Worm (Caenorhabditis elegans) whole organism, early embryonic: ENCODE measurements around the gene H25K10.2.

Experiments used
- aly-1 ChIP-seq: sonication (generic microtip); optimal IDR thresholded peaks from 2 replicates; lab custom pipeline; 2016; ENCODE audit warnings: missing genetic modification characterization, missing compliant biosample characterization
- ama-1 ChIP-seq: fragments of 150-350 bp; optimal IDR thresholded peaks from 2 replicates; lab custom pipeline; 2014
- ceh-36 ChIP-seq: sonication (generic microtip); optimal IDR thresholded peaks from 2 replicates; lab custom pipeline; 2016; ENCODE audit warnings: missing genetic modification characterization, inconsistent platforms, missing compliant biosample characterization
- ets-7 ChIP-seq: sonication (generic microtip); optimal IDR thresholded peaks from 2 replicates; lab custom pipeline; 2016; ENCODE audit warnings: missing genotype, missing genetic modification characterization, missing compliant biosample characterization
- flt-1 ChIP-seq: fragments of 200-800 bp; sonication (Bioruptor generic); IDR thresholded peaks from 2 replicates; pipeline ENCODE4 v1.3.6; 2022; ENCODE audit warnings: missing genetic modification characterization, missing compliant biosample characterization
- hmg-4 ChIP-seq: fragments of 200-800 bp; sonication (Bioruptor generic); optimal IDR thresholded peaks from 2 replicates; lab custom pipeline; 2018; ENCODE audit warnings: mild to moderate bottlenecking, missing genetic modification characterization, missing compliant biosample characterization
- hnd-1 ChIP-seq: sonication (generic microtip); optimal IDR thresholded peaks from 2 replicates; lab custom pipeline; 2016; ENCODE audit warnings: missing genetic modification characterization, missing compliant biosample characterization
- pes-1 ChIP-seq: fragments of 200-800 bp; sonication (Bioruptor generic); IDR thresholded peaks from 2 replicates; pipeline ENCODE4 v1.3.6; 2022; ENCODE audit warnings: missing genetic modification reagents, missing genetic modification characterization, missing compliant biosample characterization
- scrt-1 ChIP-seq: fragments of 200-800 bp; sonication (Bioruptor generic); IDR thresholded peaks from 2 replicates; pipeline ENCODE4 v1.3.6; 2022; ENCODE audit warnings: missing genetic modification characterization, missing compliant biosample characterization
- sea-1 ChIP-seq: fragments of 200-800 bp; sonication (Bioruptor generic); conservative IDR thresholded peaks from 2 replicates; pipeline ENCODE4 v1.3.6; 2022; ENCODE audit warnings: missing genetic modification characterization, missing compliant biosample characterization
- tbx-11 ChIP-seq: fragments of 200-800 bp; sonication (Bioruptor generic); IDR thresholded peaks from 2 replicates; pipeline ENCODE4 v1.3.6; 2022; ENCODE audit warnings: missing genetic modification characterization, missing compliant biosample characterization
- tbx-37 ChIP-seq: fragments of 200-800 bp; sonication (Bioruptor generic); conservative IDR thresholded peaks from 2 replicates; pipeline ENCODE4 v1.3.6; 2022; ENCODE audit warnings: missing genetic modification reagents, missing genetic modification characterization, missing compliant biosample characterization

DNA sequence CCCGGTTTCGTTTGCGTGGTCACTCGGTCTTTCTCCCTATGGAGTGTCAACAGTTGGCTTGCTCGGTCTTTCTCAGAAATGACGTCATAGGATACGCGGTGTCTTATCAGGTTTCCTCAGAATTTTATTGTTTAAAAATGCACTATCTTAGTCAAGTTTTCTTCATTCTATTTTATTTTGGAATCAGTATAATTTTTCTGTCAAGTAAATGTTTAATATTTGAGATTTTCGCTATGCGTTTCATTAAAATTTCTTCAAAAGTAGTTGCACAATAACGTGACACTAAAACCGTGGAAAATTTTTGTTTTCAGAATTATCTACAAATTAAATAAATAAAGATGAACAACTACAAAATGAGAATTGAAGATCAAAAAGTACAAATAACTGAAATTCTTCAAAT, 46.5 kb upstream of the H25K10.2 start, which contains the start of gene hlh-31:
- no peak for TF ChIP-seq ama-1
- no peak for TF ChIP-seq ceh-36 (tag; lab: Kevin White, UChicago)
- TF ChIP-seq aly-1: no peak
- TF ChIP-seq sea-1 (GFP tag; lab: Robert Waterston, UW): no peak
- TF ChIP-seq hmg-4 (GFP tag; lab: Kevin White, UChicago): no peak
- TF ChIP-seq tbx-11 (GFP tag; lab: Robert Waterston, UW): no peak
- no peak for TF ChIP-seq pes-1 (GFP tag; lab: Robert Waterston, UW)
- no peak for TF ChIP-seq ets-7 (tag; lab: Kevin White, UChicago)
- no peak for TF ChIP-seq flt-1 (GFP tag; lab: Robert Waterston, UW)
- TF ChIP-seq tbx-37: no peak
- TF ChIP-seq scrt-1 (GFP tag; lab: Robert Waterston, UW): no peak
- no peak for TF ChIP-seq hnd-1
